Worm (Caenorhabditis elegans): ENCODE data around the gene T16G12.9.

ce11 chrIII:10085574-10085973, 7.5 kb upstream of the T16G12.9 start:
- no peak for TF ChIP-seq ceh-13 (GFP tag; optimal IDR thresholded peaks at IDR 0.05)
- TF ChIP-seq ama-1 (optimal IDR thresholded peaks at IDR 0.05): no peak
- no peak for TF ChIP-seq sea-1 (GFP tag; conservative IDR thresholded peaks at IDR 0.05)
- no peak for TF ChIP-seq hmg-4 (GFP tag; optimal IDR thresholded peaks at IDR 0.05)

Data from whole organism, early embryonic.